Fruit fly (Drosophila melanogaster): ENCODE results near the gene CG15814.

- TF ChIP-seq kay (GFP tag; ENCODE audit: borderline replicate concordance) (no peak), CG14711 (tag; optimal IDR thresholded peaks at IDR 0.05) (peak; percentile 36), CG7045 (GFP tag; optimal IDR thresholded peaks at IDR 0.05) (no peak), Crg-1 (GFP tag; optimal IDR thresholded peaks at IDR 0.05) (peak; percentile 26), Hr96 (GFP tag; optimal IDR thresholded peaks at IDR 0.05) (no peak), toe (GFP tag; optimal IDR thresholded peaks at IDR 0.05) (no peak), bab1 (GFP tag; optimal IDR thresholded peaks at IDR 0.05) (peak; percentile 69), ovo (GFP tag; optimal IDR thresholded peaks at IDR 0.05) (no peak), tj (GFP tag; optimal IDR thresholded peaks at IDR 0.05) (no peak), CG33017 (tag; optimal IDR thresholded peaks at IDR 0.05) (no peak)
These were observed 8.2 kb downstream of the CG15814 start, which contains the start of gene Taf9 for dm6 chrX:17841923-17842322.
